Worm (Caenorhabditis elegans): ENCODE results near the gene C27A7.5.

DNA sequence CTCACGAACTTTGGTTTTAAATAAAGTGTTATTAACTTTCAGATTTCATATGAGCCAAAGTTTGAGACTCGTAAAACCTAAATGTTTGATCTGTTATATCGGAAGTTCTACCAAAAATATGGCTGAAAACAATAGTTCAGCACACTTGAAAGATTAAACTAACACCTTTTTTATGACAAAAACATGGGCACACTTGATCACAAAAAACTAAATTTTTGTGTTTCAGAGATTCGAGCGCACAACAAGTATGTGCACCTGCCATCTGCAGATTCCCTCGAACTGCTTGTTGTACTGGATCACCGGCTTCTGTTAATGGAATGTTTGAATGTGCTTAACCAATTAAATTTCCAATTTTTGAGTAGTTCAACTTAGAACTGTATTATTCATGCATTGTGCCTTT is 8.3 kb downstream of the C27A7.5 start:
- no peak for TF ChIP-seq tab-1 (GFP tag; IDR thresholded peaks at IDR 0.05)
- no peak for TF ChIP-seq med-1 (GFP tag; optimal IDR thresholded peaks at IDR 0.05; ENCODE audit: insufficient read depth)
- TF ChIP-seq klf-2 (GFP tag; conservative IDR thresholded peaks at IDR 0.05): no peak
- TF ChIP-seq ref-1 (GFP tag; conservative IDR thresholded peaks at IDR 0.05): no peak
- TF ChIP-seq flt-1 (GFP tag; IDR thresholded peaks at IDR 0.05): no peak
- no peak for TF ChIP-seq ztf-23 (GFP tag; IDR thresholded peaks at IDR 0.05)
- no peak for TF ChIP-seq T22C8.4 (GFP tag; IDR thresholded peaks at IDR 0.05)
- TF ChIP-seq ztf-29 (GFP tag; IDR thresholded peaks at IDR 0.05): no peak
- TF ChIP-seq cog-1 (tag; optimal IDR thresholded peaks at IDR 0.05): no peak
